Fruit fly (Drosophila melanogaster): ENCODE measurements around the gene CG4766.

- no peak for TF ChIP-seq psq (GFP tag; optimal IDR thresholded peaks at IDR 0.05)
- TF ChIP-seq fru (GFP tag; optimal IDR thresholded peaks at IDR 0.05) = no peak
- TF ChIP-seq dl (GFP tag; optimal IDR thresholded peaks at IDR 0.05; ENCODE audit: insufficient read depth in 1 of 2, partially characterized antibody in 2 of 2) = no peak
- no peak for TF ChIP-seq dsf (GFP tag; optimal IDR thresholded peaks at IDR 0.05; ENCODE audit: borderline replicate concordance)
- TF ChIP-seq Abd-B (GFP tag; optimal IDR thresholded peaks at IDR 0.05) = no peak
- TF ChIP-seq Hr78 (GFP tag; optimal IDR thresholded peaks at IDR 0.05) = no peak
- no peak for TF ChIP-seq Myc (optimal IDR thresholded peaks at IDR 0.05)
These were observed 22.8 kb downstream of the CG4766 start for dm6 chrX:5977769-5978168.
